Worm (Caenorhabditis elegans) whole organism, L4/young adult: ENCODE data around the gene mma-1.

Experiments
- W03F9.2 ChIP-seq: fragments of 150-350 bp; optimal IDR thresholded peaks from 2 replicates; lab custom pipeline; 2014; ENCODE audit warnings: missing biosample characterization, missing genetic modification characterization
- dao-5 ChIP-seq: sonication (generic microtip); optimal IDR thresholded peaks from 2 replicates; lab custom pipeline; 2016; ENCODE audit warnings: missing genotype, missing genetic modification characterization, moderate library complexity, missing compliant biosample characterization
- him-1 ChIP-seq: sonication (generic microtip); optimal IDR thresholded peaks from 2 replicates; lab custom pipeline; 2016; ENCODE audit warnings: missing genotype, missing genetic modification reagents, missing genetic modification characterization, missing compliant biosample characterization

mma-1 gene

DNA sequence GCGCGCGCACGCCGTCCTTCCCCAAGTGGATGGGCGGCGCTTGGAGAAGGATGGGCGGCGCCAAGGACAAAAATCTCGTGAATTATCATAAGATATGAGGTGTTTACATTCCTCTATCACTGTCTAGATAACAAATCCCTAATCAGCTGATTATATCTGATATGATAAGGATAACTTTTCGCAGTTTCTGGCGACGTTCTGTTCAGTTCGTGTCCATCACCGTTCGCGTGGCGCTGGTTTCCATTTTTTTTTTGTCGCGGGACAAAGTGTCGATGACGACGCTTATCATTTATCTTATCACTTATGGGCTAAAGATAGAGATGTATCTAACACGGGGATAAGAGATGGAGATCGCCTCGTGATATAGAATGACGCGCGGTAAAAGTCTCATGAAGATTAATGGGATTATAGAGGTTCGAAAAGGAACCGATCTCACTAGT is 42.8 kb downstream of the mma-1 start:
- TF ChIP-seq W03F9.2 (tag; lab: Kevin White, UChicago): no peak
- TF ChIP-seq him-1 (tag; lab: Kevin White, UChicago): no peak
- no peak for TF ChIP-seq dao-5 (tag; lab: Kevin White, UChicago)

ce11 chrV:12552671-12553212 is 43.4 kb downstream of the mma-1 start, which contains the start of gene F45D3.4:
Gene F45D3.4, minus strand, starts transcription at chrV:12553191.
- TF ChIP-seq dao-5 (tag; lab: Kevin White, UChicago) (no peak), him-1 (tag; lab: Kevin White, UChicago) (no peak), W03F9.2 (tag; lab: Kevin White, UChicago) (no peak)

- no peak for TF ChIP-seq W03F9.2 (tag; lab: Kevin White, UChicago)
- TF ChIP-seq him-1 (tag; lab: Kevin White, UChicago): no peak
- no peak for TF ChIP-seq dao-5 (tag; lab: Kevin White, UChicago)
These were observed 44.2 kb downstream of the mma-1 start for ce11 chrV:12551638-12552478.

DNA sequence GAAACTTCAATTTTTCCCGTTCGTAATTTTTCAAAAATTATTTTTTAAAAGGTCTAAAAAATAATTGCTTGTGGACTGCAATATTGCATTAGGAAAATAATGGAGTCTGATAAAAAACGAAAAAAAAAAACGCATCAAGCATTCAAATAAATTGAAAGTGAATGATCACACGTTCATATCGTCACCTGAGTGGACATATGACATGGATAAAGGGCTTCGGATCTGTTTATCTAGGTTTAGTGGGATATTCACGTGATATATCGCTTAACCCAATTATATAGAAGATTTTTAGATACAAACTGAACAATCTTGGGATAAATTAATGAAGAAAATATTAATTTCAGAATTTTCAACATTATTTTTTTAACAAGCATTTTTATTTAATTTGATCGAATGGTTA is 45.3 kb downstream of the mma-1 start:
- TF ChIP-seq him-1 (tag; lab: Kevin White, UChicago) (no peak), dao-5 (tag; lab: Kevin White, UChicago) (no peak), W03F9.2 (tag; lab: Kevin White, UChicago) (no peak)

- TF ChIP-seq him-1 (tag; lab: Kevin White, UChicago) (no peak), W03F9.2 (tag; lab: Kevin White, UChicago) (no peak), dao-5 (tag; lab: Kevin White, UChicago) (no peak)
These were observed 46.0 kb downstream of the mma-1 start, which contains the start of gene F45D3.3 for ce11 chrV:12550036-12550626. Gene F45D3.3, minus strand, starts transcription at chrV:12550385.

DNA sequence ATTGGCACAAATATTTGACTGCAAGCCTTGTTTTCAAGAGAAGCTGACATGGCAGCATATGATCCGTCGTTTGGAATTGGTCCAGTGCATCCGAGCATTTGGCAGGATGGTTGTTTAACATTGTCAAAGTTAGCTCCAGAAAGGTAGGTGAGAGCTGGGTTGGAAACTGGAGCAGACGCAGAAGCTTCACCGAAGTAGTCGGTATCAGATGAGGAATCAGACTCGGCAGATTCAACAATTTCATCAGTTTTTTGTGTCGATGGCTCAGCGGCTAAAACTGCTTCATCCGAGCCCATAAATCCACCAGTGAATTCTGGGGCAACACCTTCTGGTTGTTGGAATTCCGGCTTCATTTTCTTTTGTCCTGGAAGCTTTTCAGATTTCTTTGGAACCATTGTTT is 46.5 kb downstream of the mma-1 start:
- TF ChIP-seq dao-5 (tag; lab: Kevin White, UChicago) (no peak), W03F9.2 (tag; lab: Kevin White, UChicago) (no peak), him-1 (tag; lab: Kevin White, UChicago) (no peak)

DNA sequence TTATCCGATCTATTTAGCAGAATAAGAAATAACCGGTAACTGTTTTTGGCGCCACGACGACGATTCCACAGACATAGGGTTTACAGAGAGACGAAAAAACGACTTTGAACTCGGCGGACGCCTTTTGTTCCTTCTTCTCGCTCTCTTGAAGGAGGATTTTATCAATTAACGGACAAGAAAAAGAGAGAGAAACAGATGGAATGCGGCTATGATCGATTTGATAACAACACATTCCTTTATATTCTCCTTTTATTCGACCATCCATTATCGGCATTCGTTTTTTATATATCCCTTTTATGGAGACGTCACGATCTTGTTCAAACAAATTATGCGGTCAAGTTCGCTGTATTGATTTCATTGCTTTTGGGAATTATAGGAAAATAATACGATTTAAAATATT is 47.3 kb downstream of the mma-1 start:
- TF ChIP-seq him-1 (tag; lab: Kevin White, UChicago) (no peak), W03F9.2 (tag; lab: Kevin White, UChicago) (peak; percentile 31), dao-5 (tag; lab: Kevin White, UChicago) (no peak)

DNA sequence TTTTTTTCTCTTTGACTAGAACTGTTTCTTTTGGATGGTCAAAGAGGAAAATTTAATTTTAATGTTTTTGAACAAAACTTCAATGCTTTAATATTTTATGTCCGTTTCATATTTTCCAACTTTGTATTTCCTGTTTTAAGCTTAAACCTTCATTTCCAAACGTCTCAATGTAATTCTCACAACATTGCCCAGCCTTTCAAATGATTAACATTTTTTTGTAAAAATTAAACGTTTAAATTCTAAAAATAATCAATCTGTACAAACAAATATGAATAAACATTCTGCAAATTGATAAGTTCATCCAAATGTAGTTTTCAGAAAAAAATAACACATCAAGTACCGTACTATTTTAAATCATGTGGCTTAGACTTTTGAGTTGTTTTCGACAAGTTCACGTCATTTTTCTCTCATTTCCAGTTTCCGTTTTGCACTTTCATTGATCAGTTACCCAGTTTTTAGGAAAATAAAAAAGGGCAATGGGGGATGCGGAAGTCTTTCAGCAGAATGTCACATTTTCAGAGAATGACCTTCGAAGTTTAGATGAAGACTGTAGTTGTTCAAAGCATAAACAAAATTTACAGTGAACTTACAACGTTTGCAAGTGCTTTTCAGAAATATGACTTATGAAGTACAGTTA is 53.3 kb downstream of the mma-1 start:
- no peak for TF ChIP-seq W03F9.2 (tag; lab: Kevin White, UChicago)
- TF ChIP-seq dao-5 (tag; lab: Kevin White, UChicago): no peak
